Fruit fly (Drosophila melanogaster): ENCODE results near the gene Ptpa.

Ptpa gene

DNA sequence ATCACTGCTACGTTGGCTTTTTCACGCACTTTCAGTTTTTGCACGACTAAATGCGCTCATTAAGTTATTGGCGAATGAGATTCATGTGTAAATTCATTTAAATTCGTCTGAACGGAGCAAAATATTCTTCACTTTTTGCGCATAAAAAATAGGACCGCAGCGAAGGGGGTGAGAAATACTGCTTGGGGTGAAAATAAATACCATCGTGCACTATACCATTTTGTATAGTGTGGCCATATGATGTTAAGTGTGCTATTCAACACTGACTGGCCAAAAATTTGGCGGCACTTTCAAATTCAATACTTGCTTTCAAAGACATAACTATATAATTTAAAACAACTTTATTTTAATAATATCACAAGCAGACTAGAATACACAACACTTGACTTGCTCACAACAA, 3.6 kb upstream of the Ptpa start, which contains the start of gene GramD1B (continued):
- TF ChIP-seq Dfd (GFP tag; optimal IDR thresholded peaks at IDR 0.05) (no peak), Dll (GFP tag; IDR thresholded peaks at IDR 0.05; ENCODE audit: partially characterized antibody) (no peak), unpg (GFP tag; optimal IDR thresholded peaks at IDR 0.05) (no peak), ab (GFP tag; optimal IDR thresholded peaks at IDR 0.05) (no peak), Fer2 (tag; optimal IDR thresholded peaks at IDR 0.05) (no peak), CG6765 (GFP tag; optimal IDR thresholded peaks at IDR 0.05) (no peak), CHES-1-like (GFP tag; optimal IDR thresholded peaks at IDR 0.05) (peak; percentile 42), CG7839 (tag; optimal IDR thresholded peaks at IDR 0.05) (no peak), Chrac-16 (GFP tag; optimal IDR thresholded peaks at IDR 0.05) (no peak), ttk (GFP tag; IDR thresholded peaks at IDR 0.05) (no peak), Eip74EF (GFP tag; optimal IDR thresholded peaks at IDR 0.05) (no peak), CG4707 (GFP tag; optimal IDR thresholded peaks at IDR 0.05) (no peak), CG4282 (GFP tag; optimal IDR thresholded peaks at IDR 0.05) (no peak), nerfin-2 (GFP tag; IDR thresholded peaks at IDR 0.05; ENCODE audit: partially characterized antibody) (no peak), ap (GFP tag; IDR thresholded peaks at IDR 0.05) (no peak), bsh (GFP tag; optimal IDR thresholded peaks at IDR 0.05) (no peak), gfzf (GFP tag; optimal IDR thresholded peaks at IDR 0.05) (peak; percentile 92), CG15696 (tag; optimal IDR thresholded peaks at IDR 0.05) (no peak), esg (GFP tag; conservative IDR thresholded peaks at IDR 0.05) (no peak), CG14667 (GFP tag; IDR thresholded peaks at IDR 0.05) (no peak), CG8281 (tag; optimal IDR thresholded peaks at IDR 0.05) (no peak), fd96Cb (tag; optimal IDR thresholded peaks at IDR 0.05) (no peak), Meics (GFP tag; optimal IDR thresholded peaks at IDR 0.05) (peak; percentile 15), h (optimal IDR thresholded peaks at IDR 0.05) (no peak), phol (tag; optimal IDR thresholded peaks at IDR 0.05) (peak; percentile 82), Oli (tag; optimal IDR thresholded peaks at IDR 0.05) (no peak), crp (GFP tag; optimal IDR thresholded peaks at IDR 0.05) (no peak), CG6654 (GFP tag; optimal IDR thresholded peaks at IDR 0.05) (no peak), ase (GFP tag; IDR thresholded peaks at IDR 0.05) (no peak), CG30431 (GFP tag; optimal IDR thresholded peaks at IDR 0.05) (no peak), wdn (GFP tag; IDR thresholded peaks at IDR 0.05) (no peak), Dp (GFP tag; optimal IDR thresholded peaks at IDR 0.05) (peak; percentile 95), Dip2 (GFP tag; IDR thresholded peaks at IDR 0.05) (no peak), CG10654 (GFP tag; optimal IDR thresholded peaks at IDR 0.05) (no peak), CG7963 (GFP tag; IDR thresholded peaks at IDR 0.05; ENCODE audit: partially characterized antibody) (no peak), oc (tag; optimal IDR thresholded peaks at IDR 0.05) (no peak), cas (GFP tag; IDR thresholded peaks at IDR 0.05) (no peak), amos (GFP tag; IDR thresholded peaks at IDR 0.05; ENCODE audit: partially characterized antibody) (peak; percentile 40; the same call in 1 of the 2 replicates), CG43689 (GFP tag; IDR thresholded peaks at IDR 0.05) (no peak), CG10366 (GFP tag; IDR thresholded peaks at IDR 0.05) (no peak), PHDP (tag; optimal IDR thresholded peaks at IDR 0.05) (peak; percentile 38), gem (tag; optimal IDR thresholded peaks at IDR 0.05) (no peak), CG2116 (GFP tag; optimal IDR thresholded peaks at IDR 0.05) (peak; percentile 33), CG10267 (tag; optimal IDR thresholded peaks at IDR 0.05) (peak; percentile 96), ATbp (GFP tag; optimal IDR thresholded peaks at IDR 0.05) (no peak), Fer3 (tag; optimal IDR thresholded peaks at IDR 0.05) (no peak), Stat92E (GFP tag; optimal IDR thresholded peaks at IDR 0.05) (peak in 1 of 3 experiments; percentile 10), so (GFP tag; IDR thresholded peaks at IDR 0.05) (no peak), stc (GFP tag; IDR thresholded peaks at IDR 0.05) (no peak), CG14860 (GFP tag; IDR thresholded peaks at IDR 0.05; ENCODE audit: partially characterized antibody) (no peak)
